Fruit fly (Drosophila melanogaster): Measurements from ENCODE around the gene lqf.
A peak's percentile ranks its signal among the peaks of the same experiment; 100 is the strongest.

Gene lqf

DNA sequence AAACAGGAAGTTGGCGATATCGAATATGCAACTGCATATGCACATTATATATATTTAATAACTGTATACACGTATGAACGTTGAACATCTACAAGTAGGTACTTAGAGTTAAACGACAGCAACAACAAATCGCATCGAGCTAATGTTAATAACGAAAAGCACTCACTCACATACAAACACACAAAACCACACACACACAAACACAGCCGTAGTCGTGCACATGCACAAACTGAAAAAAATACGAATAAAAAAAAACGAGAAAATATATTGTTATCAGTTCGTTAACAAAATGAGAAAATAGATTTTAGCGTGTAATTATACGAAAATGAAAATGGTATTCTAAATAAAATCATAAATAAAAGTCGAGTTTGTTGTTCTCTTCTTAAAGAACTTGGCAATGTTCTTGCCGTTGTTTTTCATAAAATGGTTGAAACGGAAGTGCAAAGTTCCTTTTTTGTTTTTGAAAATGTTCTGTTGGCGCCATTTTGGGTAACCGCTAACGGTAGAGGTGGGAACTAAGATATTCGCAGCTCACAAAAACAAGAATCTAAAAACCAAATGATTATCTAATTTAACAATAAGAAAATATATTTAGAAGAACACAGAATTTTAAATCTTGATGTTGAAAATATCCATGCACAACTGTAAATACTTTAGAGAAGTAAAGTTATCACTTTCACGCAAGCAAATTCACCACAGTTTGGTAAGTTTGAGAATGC lies 760 bp upstream of the lqf start:
- TF ChIP-seq CG8478 (optimal IDR thresholded peaks at IDR 0.05) (no peak), pan (optimal IDR thresholded peaks at IDR 0.05) (no peak), psq (optimal IDR thresholded peaks at IDR 0.05) (no peak), usp (GFP tag; optimal IDR thresholded peaks at IDR 0.05) (no peak), EcR (GFP tag; optimal IDR thresholded peaks at IDR 0.05) (no peak), Dll (optimal IDR thresholded peaks at IDR 0.05) (no peak)

dm6 chr3L:7529081-7530021 lies 771 bp downstream of the lqf start:
- no peak for TF ChIP-seq CG8478 (optimal IDR thresholded peaks at IDR 0.05)
- no peak for TF ChIP-seq pan (optimal IDR thresholded peaks at IDR 0.05)
- TF ChIP-seq psq (optimal IDR thresholded peaks at IDR 0.05) = no peak
- TF ChIP-seq EcR (GFP tag; optimal IDR thresholded peaks at IDR 0.05) = no peak

- TF ChIP-seq EcR (GFP tag; optimal IDR thresholded peaks at IDR 0.05) = peak in 1 of 2 experiments; percentile 15
- no peak for TF ChIP-seq pan (optimal IDR thresholded peaks at IDR 0.05)
Measured at dm6 chr3L:7530461-7531338, 2.1 kb downstream of the lqf start.

DNA sequence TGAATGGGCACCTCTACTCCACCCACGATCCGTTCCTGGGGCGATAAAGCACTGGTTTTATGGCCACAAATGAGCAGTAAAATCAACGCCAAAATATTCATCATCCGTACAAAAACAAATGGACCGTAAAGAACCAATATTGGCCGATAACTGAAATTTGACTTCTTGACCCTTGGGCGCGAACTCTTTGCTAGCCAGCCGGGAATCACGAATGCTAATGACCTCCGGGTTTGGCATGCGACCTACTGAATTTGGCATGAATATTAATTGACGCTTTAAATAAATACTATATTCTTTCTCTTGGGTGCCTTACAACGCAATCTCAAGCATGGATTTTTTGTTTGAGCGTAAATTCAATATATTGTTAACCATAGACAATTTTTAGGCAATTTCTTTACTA lies 11.2 kb downstream of the lqf start, which contains the start of gene CG16998:
Gene CG16998, minus strand, starts transcription at position 101 of the 400 bp plus-strand sequence.
- TF ChIP-seq usp (GFP tag; optimal IDR thresholded peaks at IDR 0.05) (no peak), psq (optimal IDR thresholded peaks at IDR 0.05) (no peak), EcR (GFP tag; optimal IDR thresholded peaks at IDR 0.05) (no peak), CG8478 (optimal IDR thresholded peaks at IDR 0.05) (no peak), pan (optimal IDR thresholded peaks at IDR 0.05) (no peak), Dll (optimal IDR thresholded peaks at IDR 0.05) (no peak)

- TF ChIP-seq usp (GFP tag; optimal IDR thresholded peaks at IDR 0.05) = no peak
- no peak for TF ChIP-seq EcR (GFP tag; optimal IDR thresholded peaks at IDR 0.05)
- no peak for TF ChIP-seq pan (optimal IDR thresholded peaks at IDR 0.05)
- no peak for TF ChIP-seq Dll (optimal IDR thresholded peaks at IDR 0.05)
- no peak for TF ChIP-seq CG8478 (optimal IDR thresholded peaks at IDR 0.05)
- no peak for TF ChIP-seq psq (optimal IDR thresholded peaks at IDR 0.05)
Measured at dm6 chr3L:7541068-7541467, 12.5 kb downstream of the lqf start, which contains the start of gene CG32374. CG32374 (minus strand) TSS chr3L:7541168.

- TF ChIP-seq pan (optimal IDR thresholded peaks at IDR 0.05) = no peak
- no peak for TF ChIP-seq Dll (optimal IDR thresholded peaks at IDR 0.05)
- no peak for TF ChIP-seq CG8478 (optimal IDR thresholded peaks at IDR 0.05)
- no peak for TF ChIP-seq psq (optimal IDR thresholded peaks at IDR 0.05)
- TF ChIP-seq EcR (GFP tag; optimal IDR thresholded peaks at IDR 0.05) = no peak
- no peak for TF ChIP-seq usp (GFP tag; optimal IDR thresholded peaks at IDR 0.05)
Measured at dm6 chr3L:7542357-7542756, 13.8 kb downstream of the lqf start, which contains the start of gene CG32376. CG32376 (minus strand) TSS chr3L:7542457.

dm6 chr3L:7544639-7545183 lies 16.1 kb downstream of the lqf start:
- TF ChIP-seq psq (optimal IDR thresholded peaks at IDR 0.05) = no peak

dm6 chr3L:7545562-7545961 lies 17.0 kb downstream of the lqf start:
- TF ChIP-seq Dll (optimal IDR thresholded peaks at IDR 0.05) = no peak
- TF ChIP-seq CG8478 (optimal IDR thresholded peaks at IDR 0.05) = no peak
- no peak for TF ChIP-seq EcR (GFP tag; optimal IDR thresholded peaks at IDR 0.05)
- no peak for TF ChIP-seq psq (optimal IDR thresholded peaks at IDR 0.05)
- TF ChIP-seq usp (GFP tag; optimal IDR thresholded peaks at IDR 0.05) = no peak
- no peak for TF ChIP-seq pan (optimal IDR thresholded peaks at IDR 0.05)

dm6 chr3L:7550225-7550624 lies 21.6 kb downstream of the lqf start:
- TF ChIP-seq CG8478 (optimal IDR thresholded peaks at IDR 0.05) (no peak), EcR (GFP tag; optimal IDR thresholded peaks at IDR 0.05) (no peak), Dll (optimal IDR thresholded peaks at IDR 0.05) (no peak), pan (optimal IDR thresholded peaks at IDR 0.05) (no peak), usp (GFP tag; optimal IDR thresholded peaks at IDR 0.05) (no peak), psq (optimal IDR thresholded peaks at IDR 0.05) (no peak)

DNA sequence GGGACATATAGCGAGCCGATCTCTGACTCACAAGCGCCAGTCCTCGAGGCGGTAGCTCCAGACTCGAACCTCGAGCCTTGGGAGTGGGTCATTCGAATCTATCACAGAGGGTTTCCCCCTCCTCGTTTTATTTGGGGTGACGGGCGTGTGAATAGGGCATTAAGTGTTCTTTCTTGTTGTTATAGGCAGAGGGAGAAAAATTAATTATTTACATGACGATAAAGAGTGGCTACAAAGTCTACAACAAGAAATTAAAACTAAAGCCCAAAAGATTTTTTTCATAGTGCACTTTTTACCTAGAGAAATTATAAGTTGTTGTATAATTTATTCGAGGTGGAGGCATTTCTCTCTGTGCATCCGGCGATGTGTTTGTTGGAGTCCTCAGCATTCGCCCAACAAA lies 23.9 kb downstream of the lqf start:
- TF ChIP-seq CG8478 (optimal IDR thresholded peaks at IDR 0.05) = no peak
- no peak for TF ChIP-seq EcR (GFP tag; optimal IDR thresholded peaks at IDR 0.05)
- TF ChIP-seq psq (optimal IDR thresholded peaks at IDR 0.05) = no peak
- TF ChIP-seq pan (optimal IDR thresholded peaks at IDR 0.05) = no peak
- TF ChIP-seq usp (GFP tag; optimal IDR thresholded peaks at IDR 0.05) = no peak
- no peak for TF ChIP-seq Dll (optimal IDR thresholded peaks at IDR 0.05)

DNA sequence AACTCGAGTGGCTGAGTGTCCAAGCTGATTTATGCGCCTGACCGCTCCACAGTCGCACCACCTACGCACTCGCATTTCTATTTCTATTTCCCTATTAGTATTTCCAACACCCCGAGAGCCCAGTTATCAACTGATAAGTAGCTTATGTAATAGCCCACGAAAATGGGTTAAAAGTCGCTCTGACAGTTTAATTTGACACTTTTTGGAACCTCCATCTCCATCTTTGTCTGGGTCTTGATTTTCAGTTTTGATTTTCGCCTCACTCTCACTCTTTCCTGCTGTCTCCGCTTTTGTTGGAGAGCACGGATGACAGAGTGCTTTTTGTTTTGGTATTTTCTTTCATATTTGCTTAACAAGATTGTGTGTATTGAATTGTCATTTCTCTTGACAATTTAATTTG lies 24.5 kb downstream of the lqf start:
- TF ChIP-seq usp (GFP tag; optimal IDR thresholded peaks at IDR 0.05) (no peak), psq (optimal IDR thresholded peaks at IDR 0.05) (no peak), pan (optimal IDR thresholded peaks at IDR 0.05) (no peak), CG8478 (optimal IDR thresholded peaks at IDR 0.05) (no peak), EcR (GFP tag; optimal IDR thresholded peaks at IDR 0.05) (no peak), Dll (optimal IDR thresholded peaks at IDR 0.05) (no peak)

Data from whole organism.